Worm (Caenorhabditis elegans) whole organism, mixed stage, embryonic: Measurements from ENCODE around the gene nlp-35.
A peak's percentile ranks its signal among the peaks of the same experiment; 100 is the strongest.

Source experiments
- M03D4.4 ChIP-seq: sonication (generic microtip); optimal IDR thresholded peaks from 2 replicates; lab custom pipeline; 2017; ENCODE audit warnings: mild to moderate bottlenecking, missing genetic modification characterization, missing compliant biosample characterization
- blmp-1 ChIP-seq: fragments of 150-350 bp; optimal IDR thresholded peaks from 2 replicates; lab custom pipeline; 2014; ENCODE audit warnings: missing biosample characterization, missing genetic modification characterization
- ceh-39 ChIP-seq: fragments of 150-350 bp; optimal IDR thresholded peaks from 2 replicates; lab custom pipeline; 2014; ENCODE audit warnings: missing biosample characterization, missing genetic modification characterization
- ceh-43 ChIP-seq: fragments of 200-800 bp; sonication (Bioruptor generic); optimal IDR thresholded peaks from 2 replicates; lab custom pipeline; 2018; ENCODE audit warnings: mild to moderate bottlenecking, missing genetic modification characterization, moderate library complexity, missing compliant biosample characterization
- ceh-83 ChIP-seq: fragments of 200-800 bp; sonication (Bioruptor generic); optimal IDR thresholded peaks from 2 replicates; lab custom pipeline; 2018; ENCODE audit warnings: mild to moderate bottlenecking, missing genetic modification characterization, missing compliant biosample characterization
- ces-1 ChIP-seq: fragments of 150-350 bp; optimal IDR thresholded peaks from 2 replicates; lab custom pipeline; 2014; ENCODE audit warnings: missing biosample characterization, missing genetic modification reagents, missing genetic modification characterization
- cnd-1 ChIP-seq: fragments of 200-800 bp; sonication (Bioruptor generic); optimal IDR thresholded peaks from 2 replicates; lab custom pipeline; 2018; ENCODE audit warnings: mild to moderate bottlenecking, missing genetic modification characterization, missing compliant biosample characterization
- drap-1 ChIP-seq: fragments of 200-800 bp; sonication (Bioruptor generic); optimal IDR thresholded peaks from 3 replicates; lab custom pipeline; 2018; ENCODE audit warnings: mild to moderate bottlenecking, missing genetic modification characterization, missing compliant biosample characterization
- elt-1 ChIP-seq: sonication (generic microtip); optimal IDR thresholded peaks from 2 replicates; lab custom pipeline; 2017; ENCODE audit warnings: missing genetic modification characterization, mild to moderate bottlenecking, missing compliant biosample characterization, antibody characterized with exemption, moderate library complexity, borderline replicate concordance; ENCODE audit not compliant: insufficient read depth
- elt-3 ChIP-seq: fragments of 150-350 bp; optimal IDR thresholded peaks from 2 replicates; lab custom pipeline; 2014; ENCODE audit warnings: missing biosample characterization, missing genetic modification characterization
- flh-1 ChIP-seq: fragments of 200-800 bp; sonication (Bioruptor generic); optimal IDR thresholded peaks from 2 replicates; lab custom pipeline; 2018; ENCODE audit warnings: mild to moderate bottlenecking, missing genetic modification characterization, moderate library complexity, missing compliant biosample characterization
- ham-2 ChIP-seq: fragments of 200-800 bp; sonication (Bioruptor generic); optimal IDR thresholded peaks from 2 replicates; lab custom pipeline; 2018; ENCODE audit warnings: mild to moderate bottlenecking, missing genetic modification characterization, missing compliant biosample characterization
- hlh-1 ChIP-seq: fragments of 150-350 bp; optimal IDR thresholded peaks from 2 replicates; lab custom pipeline; 2014; ENCODE audit warnings: missing biosample characterization, missing genetic modification reagents, missing genetic modification characterization
- lin-13 ChIP-seq: fragments of 150-350 bp; optimal IDR thresholded peaks from 2 replicates; lab custom pipeline; 2014; ENCODE audit warnings: missing biosample characterization, missing genetic modification characterization
- lin-32 ChIP-seq: fragments of 200-800 bp; sonication (Bioruptor generic); optimal IDR thresholded peaks from 2 replicates; lab custom pipeline; 2018; ENCODE audit warnings: mild to moderate bottlenecking, missing genetic modification characterization, missing compliant biosample characterization
- lsy-2 ChIP-seq: fragments of 150-350 bp; optimal IDR thresholded peaks from 2 replicates; lab custom pipeline; 2014; ENCODE audit warnings: missing biosample characterization, missing genetic modification characterization
- mab-5 ChIP-seq: fragments of 150-350 bp; optimal IDR thresholded peaks from 2 replicates; lab custom pipeline; 2014; ENCODE audit warnings: missing biosample characterization, missing genetic modification characterization
- mep-1 ChIP-seq: fragments of 150-350 bp; optimal IDR thresholded peaks from 2 replicates; lab custom pipeline; 2017; ENCODE audit warnings: missing biosample characterization, missing genetic modification reagents, missing genetic modification characterization, inconsistent platforms
- mls-2 ChIP-seq: sonication (generic microtip); optimal IDR thresholded peaks from 2 replicates; lab custom pipeline; 2016; ENCODE audit warnings: mild to moderate bottlenecking, missing genetic modification characterization, moderate library complexity, missing compliant biosample characterization
- nhr-12 ChIP-seq: fragments of 150-350 bp; optimal IDR thresholded peaks from 2 replicates; lab custom pipeline; 2014; ENCODE audit warnings: missing biosample characterization, missing genetic modification characterization
- nhr-2 ChIP-seq: fragments of 150-350 bp; optimal IDR thresholded peaks from 2 replicates; lab custom pipeline; 2014; ENCODE audit warnings: missing biosample characterization, missing genetic modification characterization
- nhr-237 ChIP-seq: fragments of 150-350 bp; optimal IDR thresholded peaks from 2 replicates; lab custom pipeline; 2014; ENCODE audit warnings: missing biosample characterization, missing genetic modification characterization
- nhr-28 ChIP-seq: fragments of 150-350 bp; optimal IDR thresholded peaks from 2 replicates; lab custom pipeline; 2014; ENCODE audit warnings: missing biosample characterization, missing genetic modification characterization
- nhr-76 ChIP-seq: sonication (generic microtip); optimal IDR thresholded peaks from 2 replicates; lab custom pipeline; 2017; ENCODE audit warnings: missing biosample characterization, missing genetic modification characterization
- pha-4 ChIP-seq: fragments of 150-350 bp; optimal IDR thresholded peaks from 2 replicates; lab custom pipeline; 2018; ENCODE audit warnings: missing biosample characterization, missing genetic modification reagents, missing genetic modification characterization
- sem-2 ChIP-seq: fragments of 200-800 bp; sonication (Bioruptor generic); optimal IDR thresholded peaks from 2 replicates; lab custom pipeline; 2018; ENCODE audit warnings: mild to moderate bottlenecking, missing genetic modification characterization, missing compliant biosample characterization
- snpc-4 ChIP-seq: fragments of 150-350 bp; optimal IDR thresholded peaks from 2 replicates; lab custom pipeline; 2014; ENCODE audit warnings: missing biosample characterization, missing genetic modification characterization
- sptf-1 ChIP-seq: sonication (generic microtip); optimal IDR thresholded peaks from 2 replicates; lab custom pipeline; 2017; ENCODE audit warnings: mild to moderate bottlenecking, missing genetic modification characterization, moderate library complexity, missing compliant biosample characterization
- tbx-8 ChIP-seq: fragments of 200-800 bp; sonication (Bioruptor generic); optimal IDR thresholded peaks from 2 replicates; lab custom pipeline; 2018; ENCODE audit warnings: mild to moderate bottlenecking, missing genetic modification characterization, moderate library complexity, missing compliant biosample characterization
- unc-120 ChIP-seq: sonication (generic microtip); optimal IDR thresholded peaks from 2 replicates; lab custom pipeline; 2017; ENCODE audit warnings: missing genetic modification characterization, missing compliant biosample characterization; ENCODE audit not compliant: poor library complexity, severe bottlenecking
- unc-39 ChIP-seq: fragments of 150-350 bp; optimal IDR thresholded peaks from 2 replicates; lab custom pipeline; 2014; ENCODE audit warnings: missing biosample characterization, missing genetic modification characterization
- unc-62 ChIP-seq: fragments of 150-350 bp; optimal IDR thresholded peaks from 2 replicates; lab custom pipeline; 2014; ENCODE audit warnings: missing biosample characterization, missing genetic modification reagents, missing genetic modification characterization
- zip-8 ChIP-seq: fragments of 150-350 bp; optimal IDR thresholded peaks from 2 replicates; lab custom pipeline; 2014; ENCODE audit warnings: missing biosample characterization, missing genetic modification characterization
- ztf-11 ChIP-seq: fragments of 150-350 bp; optimal IDR thresholded peaks from 2 replicates; lab custom pipeline; 2014; ENCODE audit warnings: missing biosample characterization, missing genetic modification characterization

nlp-35 gene

DNA sequence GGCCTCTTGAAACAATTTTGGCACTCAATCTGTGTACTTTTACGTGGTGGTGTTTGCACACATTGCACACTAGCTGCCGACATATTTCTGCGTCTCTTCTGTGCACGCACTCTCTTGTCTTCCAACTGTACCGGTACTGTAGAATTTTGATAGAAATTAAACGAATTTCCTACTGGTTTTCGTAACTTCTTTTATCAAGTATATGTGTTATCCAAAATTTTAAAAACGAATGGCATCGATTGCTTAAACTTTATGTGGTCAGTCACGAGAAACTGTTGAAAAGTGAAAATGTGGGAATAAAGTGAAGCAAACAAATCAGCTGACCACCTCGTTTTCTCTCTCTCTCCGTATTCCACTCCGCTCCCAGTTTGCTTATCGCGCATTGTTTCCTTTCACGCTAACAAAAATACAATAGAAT, 5.4 kb downstream of the nlp-35 start:
- TF ChIP-seq lsy-2 (peak; percentile 32), ham-2 (GFP tag; lab: Kevin White, UChicago) (peak; percentile 67), zip-8 (tag; lab: Kevin White, UChicago) (no peak), ces-1 (GFP tag; lab: Kevin White, UChicago) (peak; percentile 41), hlh-1 (tag; lab: Kevin White, UChicago) (no peak), pha-4 (tag; lab: Kevin White, UChicago) (no peak), ceh-83 (GFP tag; lab: Kevin White, UChicago) (no peak), blmp-1 (peak; percentile 51), tbx-8 (no peak), elt-3 (tag; lab: Kevin White, UChicago) (no peak), unc-39 (no peak), ceh-43 (GFP tag; lab: Kevin White, UChicago) (no peak)

DNA sequence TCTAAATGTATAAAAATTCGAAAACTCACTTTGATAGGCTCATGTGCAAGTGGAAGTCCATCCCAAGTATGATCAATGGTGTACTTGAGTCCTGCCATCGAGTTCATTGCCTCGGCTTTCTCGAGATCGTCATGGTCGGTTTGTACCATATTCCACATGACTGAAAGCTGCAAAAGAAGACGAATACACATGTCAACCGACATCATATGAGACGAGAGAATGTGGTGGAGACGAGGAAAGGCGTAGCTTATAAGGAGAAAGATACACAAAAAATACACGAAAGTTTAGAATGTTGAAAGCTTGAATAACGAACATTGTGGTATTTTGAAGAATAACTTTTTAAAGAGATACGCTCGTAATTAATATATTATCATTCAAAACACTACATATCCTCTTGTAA, 5.9 kb downstream of the nlp-35 start, which contains the start of gene C33A12.3:
C33A12.3 (minus strand) TSS at position 167 of the 400 bp plus-strand sequence.
- no peak for TF ChIP-seq nhr-2 (tag; lab: Kevin White, UChicago)
- no peak for TF ChIP-seq nhr-237 (tag; lab: Kevin White, UChicago)
- TF ChIP-seq tbx-8: no peak
- TF ChIP-seq M03D4.4 (tag; lab: Kevin White, UChicago): no peak
- TF ChIP-seq flh-1: no peak
- TF ChIP-seq lin-13 (tag; lab: Kevin White, UChicago): no peak
- no peak for TF ChIP-seq elt-1 (tag; lab: Kevin White, UChicago)
- TF ChIP-seq pha-4 (tag; lab: Kevin White, UChicago): no peak
- TF ChIP-seq sem-2 (GFP tag; lab: Kevin White, UChicago): no peak
- TF ChIP-seq ham-2 (GFP tag; lab: Kevin White, UChicago): no peak

DNA sequence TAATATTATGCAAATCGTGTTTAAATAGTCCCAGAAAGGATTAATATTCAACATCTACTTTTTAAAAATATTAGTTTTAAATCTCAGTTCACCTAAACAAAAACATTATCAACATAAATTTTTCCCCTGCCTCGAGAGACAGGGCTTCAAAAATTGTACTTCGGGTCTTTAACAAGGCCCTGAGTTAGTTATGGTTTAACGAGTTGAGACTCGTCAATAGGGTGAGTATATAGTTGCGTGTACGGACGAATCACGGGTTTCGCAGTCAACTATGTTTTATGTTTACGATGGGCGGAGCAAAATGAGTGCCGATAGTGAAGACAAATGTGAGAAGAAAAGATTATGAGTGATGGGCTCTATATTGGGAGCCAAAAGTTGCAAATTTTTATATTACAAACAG, 7.1 kb downstream of the nlp-35 start:
- TF ChIP-seq sem-2 (GFP tag; lab: Kevin White, UChicago): no peak
- no peak for TF ChIP-seq mls-2
- TF ChIP-seq ham-2 (GFP tag; lab: Kevin White, UChicago): no peak
- TF ChIP-seq nhr-76 (tag; lab: Kevin White, UChicago): no peak
- no peak for TF ChIP-seq nhr-237 (tag; lab: Kevin White, UChicago)
- no peak for TF ChIP-seq unc-120 (tag; lab: Kevin White, UChicago)
- no peak for TF ChIP-seq ceh-83 (GFP tag; lab: Kevin White, UChicago)
- TF ChIP-seq pha-4 (tag; lab: Kevin White, UChicago): no peak
- TF ChIP-seq nhr-28 (tag; lab: Kevin White, UChicago): no peak
- no peak for TF ChIP-seq ztf-11 (tag; lab: Kevin White, UChicago)
- TF ChIP-seq drap-1 (GFP tag; lab: Kevin White, UChicago): no peak
- TF ChIP-seq nhr-12: no peak
- TF ChIP-seq M03D4.4 (tag; lab: Kevin White, UChicago): no peak
- TF ChIP-seq nhr-2 (tag; lab: Kevin White, UChicago): no peak
- no peak for TF ChIP-seq lin-32

DNA sequence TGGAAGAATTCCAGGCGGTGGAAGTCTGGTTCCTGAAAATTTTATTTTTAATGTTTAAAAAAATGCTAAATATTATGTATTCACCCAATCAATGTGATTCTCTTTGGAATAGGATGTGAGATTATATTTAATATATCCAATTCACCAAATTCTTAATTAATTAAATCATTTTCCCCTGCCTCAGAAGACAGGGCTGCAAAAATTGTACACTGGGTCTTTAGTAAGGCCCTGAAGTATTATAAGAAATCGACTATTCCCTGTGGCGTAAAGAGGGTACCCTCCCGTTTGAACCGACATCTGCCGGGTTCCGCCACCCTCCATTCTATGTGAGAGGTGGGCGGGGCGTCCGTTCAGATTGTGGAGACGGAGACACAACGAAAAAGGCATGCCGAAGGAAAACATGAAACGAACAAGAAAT, 7.5 kb downstream of the nlp-35 start:
- TF ChIP-seq sem-2 (GFP tag; lab: Kevin White, UChicago) (no peak), ceh-39 (tag; lab: Kevin White, UChicago) (peak; percentile 20), elt-1 (tag; lab: Kevin White, UChicago) (no peak), flh-1 (peak; percentile 7), blmp-1 (peak; percentile 44), sptf-1 (tag; lab: Kevin White, UChicago) (peak; percentile 23), elt-3 (tag; lab: Kevin White, UChicago) (peak; percentile 33), nhr-237 (tag; lab: Kevin White, UChicago) (peak; percentile 18), nhr-12 (no peak), snpc-4 (tag; lab: Kevin White, UChicago) (no peak), ham-2 (GFP tag; lab: Kevin White, UChicago) (no peak), mls-2 (peak; percentile 52), mab-5 (no peak), unc-62 (peak; percentile 1), cnd-1 (peak; percentile 24), ceh-83 (GFP tag; lab: Kevin White, UChicago) (no peak), drap-1 (GFP tag; lab: Kevin White, UChicago) (no peak), lsy-2 (peak; percentile 1), ces-1 (GFP tag; lab: Kevin White, UChicago) (peak; percentile 90), mep-1 (tag; lab: Kevin White, UChicago) (peak; percentile 18), M03D4.4 (tag; lab: Kevin White, UChicago) (no peak), pha-4 (tag; lab: Kevin White, UChicago) (peak; percentile 26), unc-120 (tag; lab: Kevin White, UChicago) (peak; percentile 9), nhr-2 (tag; lab: Kevin White, UChicago) (peak; percentile 21)
